Worm (Caenorhabditis elegans): ENCODE results near the gene fbxa-39.
"Not testable (repeated sequence)": the region's sequence is repeated elsewhere in the genome, so short reads cannot be mapped to it uniquely, and the experiment has no call there.

fbxa-39 gene

ce11 chrIII:2261353-2261752 is 11.5 kb upstream of the fbxa-39 start, which contains the start of gene fbxa-42:
TSS of gene fbxa-42 (minus strand) at chrIII:2261453.
- TF ChIP-seq pha-4 (tag; optimal IDR thresholded peaks at IDR 0.05); ceh-16 (tag; optimal IDR thresholded peaks at IDR 0.05); fkh-10 (GFP tag; optimal IDR thresholded peaks at IDR 0.05): not testable (repeated sequence)

ce11 chrIII:2262942-2263341 is 9.9 kb upstream of the fbxa-39 start, which contains the start of gene Y54F10BM.6:
TSS of gene Y54F10BM.6 (plus strand) at chrIII:2263242.
- no peak for TF ChIP-seq nhr-12 (tag; optimal IDR thresholded peaks at IDR 0.05)
- TF ChIP-seq jun-1 (tag; optimal IDR thresholded peaks at IDR 0.05): no peak
- TF ChIP-seq sea-2 (GFP tag; optimal IDR thresholded peaks at IDR 0.05): no peak
- no peak for TF ChIP-seq elt-3 (tag; optimal IDR thresholded peaks at IDR 0.05)
- no peak for TF ChIP-seq ceh-82 (tag; optimal IDR thresholded peaks at IDR 0.05)
- no peak for TF ChIP-seq lin-39 (tag; optimal IDR thresholded peaks at IDR 0.05)
- no peak for TF ChIP-seq nfya-1 (tag; optimal IDR thresholded peaks at IDR 0.05; ENCODE audit: insufficient read depth)
- TF ChIP-seq ZK546.5 (tag; optimal IDR thresholded peaks at IDR 0.05): no peak
- TF ChIP-seq ztf-11 (tag; optimal IDR thresholded peaks at IDR 0.05): no peak
- no peak for TF ChIP-seq unc-62 (GFP tag; optimal IDR thresholded peaks at IDR 0.05)
- no peak for TF ChIP-seq mdl-1 (tag; optimal IDR thresholded peaks at IDR 0.05)

ce11 chrIII:2265986-2266701 is 6.7 kb upstream of the fbxa-39 start, which contains the start of gene fbxa-9:
TSS of gene fbxa-9 (plus strand) at chrIII:2266651.
- TF ChIP-seq elt-1 (tag; optimal IDR thresholded peaks at IDR 0.05) (no peak), lin-39 (tag; optimal IDR thresholded peaks at IDR 0.05) (no peak), elt-2 (tag; optimal IDR thresholded peaks at IDR 0.05) (peak; percentile 81), unc-39 (tag; optimal IDR thresholded peaks at IDR 0.05) (no peak), daf-12 (tag; optimal IDR thresholded peaks at IDR 0.05) (no peak), lsy-12 (tag; optimal IDR thresholded peaks at IDR 0.05) (no peak), ztf-4 (tag; optimal IDR thresholded peaks at IDR 0.05) (no peak), nfya-1 (tag; optimal IDR thresholded peaks at IDR 0.05; ENCODE audit: insufficient read depth) (no peak), pqm-1 (tag; optimal IDR thresholded peaks at IDR 0.05) (peak; percentile 74), fkh-10 (GFP tag; optimal IDR thresholded peaks at IDR 0.05) (no peak), snpc-4 (tag; optimal IDR thresholded peaks at IDR 0.05) (no peak), nhr-77 (tag; optimal IDR thresholded peaks at IDR 0.05) (no peak)

- TF ChIP-seq pqm-1 (tag; optimal IDR thresholded peaks at IDR 0.05) (peak; percentile 2), ceh-82 (tag; optimal IDR thresholded peaks at IDR 0.05) (no peak), nhr-25 (tag; optimal IDR thresholded peaks at IDR 0.05) (no peak), nhr-23 (tag; optimal IDR thresholded peaks at IDR 0.05) (no peak), lin-39 (tag; optimal IDR thresholded peaks at IDR 0.05) (no peak), elt-3 (tag; optimal IDR thresholded peaks at IDR 0.05) (no peak), mdl-1 (tag; optimal IDR thresholded peaks at IDR 0.05) (no peak), ZK546.5 (tag; optimal IDR thresholded peaks at IDR 0.05) (no peak), R02D3.7 (tag; optimal IDR thresholded peaks at IDR 0.05) (no peak), elt-2 (tag; optimal IDR thresholded peaks at IDR 0.05) (peak; percentile 38), lsy-12 (tag; optimal IDR thresholded peaks at IDR 0.05) (no peak)
Observed at ce11 chrIII:2272075-2272474, 757 bp upstream of the fbxa-39 start, which contains the start of gene fbxa-48. TSS of gene fbxa-48 (minus strand) at chrIII:2272175.

ce11 chrIII:2276842-2277241 is 4.0 kb downstream of the fbxa-39 start, which contains the start of gene Y54F10BM.21:
TSS of gene Y54F10BM.21 (plus strand) at chrIII:2277142.
- TF ChIP-seq nhr-77 (tag; optimal IDR thresholded peaks at IDR 0.05): no peak
- TF ChIP-seq ceh-16 (tag; optimal IDR thresholded peaks at IDR 0.05): no peak
- no peak for TF ChIP-seq fkh-10 (GFP tag; optimal IDR thresholded peaks at IDR 0.05)
- TF ChIP-seq daf-12 (tag; optimal IDR thresholded peaks at IDR 0.05): no peak
- TF ChIP-seq egl-27 (tag; optimal IDR thresholded peaks at IDR 0.05): no peak
- no peak for TF ChIP-seq nhr-23 (tag; optimal IDR thresholded peaks at IDR 0.05)
- TF ChIP-seq unc-62 (GFP tag; optimal IDR thresholded peaks at IDR 0.05): no peak
- no peak for TF ChIP-seq nhr-25 (tag; optimal IDR thresholded peaks at IDR 0.05)
- TF ChIP-seq nhr-76 (tag; optimal IDR thresholded peaks at IDR 0.05): no peak
- no peak for TF ChIP-seq ceh-9 (tag; optimal IDR thresholded peaks at IDR 0.05)
- TF ChIP-seq lin-15B (tag; optimal IDR thresholded peaks at IDR 0.05): no peak
- TF ChIP-seq ZK546.5 (tag; optimal IDR thresholded peaks at IDR 0.05): no peak
